Worm (Caenorhabditis elegans): ENCODE measurements around the gene ceh-88.

DNA sequence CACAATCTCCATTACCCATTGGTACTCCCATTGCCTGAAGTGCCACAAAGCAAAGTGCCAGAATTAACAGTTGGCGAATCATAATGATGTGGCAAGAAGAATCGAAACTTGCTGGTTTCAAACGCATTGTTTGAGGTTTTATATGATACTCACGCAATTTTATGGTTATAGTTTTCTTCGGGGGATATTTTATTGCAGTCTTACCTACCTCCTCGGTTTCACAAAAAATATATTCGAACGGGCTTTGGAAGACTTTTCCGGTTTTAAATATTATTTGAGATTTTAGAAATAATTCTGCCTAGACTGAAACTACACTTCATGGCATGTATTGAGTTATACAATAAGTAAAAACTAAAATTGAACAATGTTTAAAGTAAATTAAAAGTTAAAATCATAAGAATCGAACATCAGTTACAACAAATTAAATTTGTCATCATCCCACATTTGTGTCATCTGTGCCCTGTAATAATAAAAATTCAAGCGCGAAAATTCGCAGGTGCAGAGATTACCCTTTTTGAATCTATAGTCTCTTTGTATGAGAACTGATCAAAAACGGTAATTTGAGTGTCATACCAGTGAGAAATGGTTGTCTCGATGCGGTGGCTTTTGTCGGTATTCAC, 17.7 kb downstream of the ceh-88 start, which contains the start of the genes clec-197 and clec-198:
- no peak for TF ChIP-seq unc-55 (GFP tag; optimal IDR thresholded peaks at IDR 0.05)
- no peak for TF ChIP-seq nhr-237 (tag; optimal IDR thresholded peaks at IDR 0.05)
- TF ChIP-seq ceh-82 (tag; optimal IDR thresholded peaks at IDR 0.05), result no peak
- no peak for TF ChIP-seq elt-3 (tag; optimal IDR thresholded peaks at IDR 0.05)
- no peak for TF ChIP-seq nhr-23 (tag; optimal IDR thresholded peaks at IDR 0.05)
- no peak for TF ChIP-seq unc-39 (tag; optimal IDR thresholded peaks at IDR 0.05)
